In the genomic region with DNA sequence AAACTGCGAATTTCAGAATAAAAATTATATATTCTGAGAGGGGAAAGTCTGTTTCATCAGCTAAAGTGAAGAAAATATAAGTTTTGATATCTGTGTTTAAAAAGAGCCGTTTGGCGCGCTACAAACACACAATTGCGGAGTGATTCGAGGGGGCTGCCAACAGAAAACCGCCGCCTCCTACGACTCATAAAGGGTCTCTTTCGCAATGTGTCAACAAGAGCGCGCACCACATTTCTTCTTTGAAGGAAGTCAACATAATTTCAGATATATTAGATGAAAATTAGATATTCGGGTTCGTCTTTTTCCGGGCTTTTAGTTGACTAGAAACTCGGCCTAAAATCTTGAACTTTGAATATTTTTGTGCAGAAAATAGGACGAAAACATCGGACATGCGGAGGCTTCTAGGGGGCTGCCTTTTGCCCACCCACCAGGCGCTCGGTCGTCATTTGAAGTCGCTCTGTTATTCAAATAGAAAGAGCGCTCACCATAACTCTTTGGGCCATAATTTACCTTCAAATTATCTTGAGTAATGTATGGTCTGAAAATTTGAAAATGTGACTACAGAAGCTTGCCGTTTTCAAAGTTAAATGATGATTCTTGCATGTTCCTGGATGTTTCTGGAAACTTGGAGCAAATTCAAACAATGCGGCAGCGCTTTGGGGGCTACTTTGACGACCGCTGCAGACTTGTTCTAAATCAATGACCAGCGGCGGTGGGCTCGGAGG, we compare ENCODE assay signal across 3 worm cellular contexts.
A peak's percentile ranks its signal among the peaks of the same experiment; 100 is the strongest.
TF ChIP-seq lines count a peak whose summit lies in the region.

No protein-coding gene starts in this region.

TF ChIP-seq in whole organism, L1 larva, 84 proteins besides CTCF, POLR2A, EP300 and RAD21 (continued from another document and continues in another):
- TF ChIP-seq pag-3 (tag; optimal IDR thresholded peaks at IDR 0.05; lab: Kevin White, UChicago; ENCODE audit: borderline replicate concordance, insufficient read depth) (no peak), nhr-12 (tag; optimal IDR thresholded peaks at IDR 0.05; lab: Kevin White, UChicago) (no peak), ceh-88 (GFP tag; IDR thresholded peaks at IDR 0.05; lab: Robert Waterston, UW) (peak; percentile 88), F16B12.6 (tag; optimal IDR thresholded peaks at IDR 0.05; lab: Kevin White, UChicago) (no peak), snpc-4 (tag; optimal IDR thresholded peaks at IDR 0.05; lab: Kevin White, UChicago) (peak; percentile 66), hpl-2 (GFP tag; optimal IDR thresholded peaks at IDR 0.05; lab: Kevin White, UChicago) (peak; percentile 94), rnt-1 (tag; optimal IDR thresholded peaks at IDR 0.05; lab: Kevin White, UChicago) (peak; percentile 89), lin-13 (GFP tag; optimal IDR thresholded peaks at IDR 0.05; lab: Kevin White, UChicago) (peak; percentile 51), jun-1 (tag; optimal IDR thresholded peaks at IDR 0.05; lab: Kevin White, UChicago) (peak; percentile 31), vab-15 (tag; optimal IDR thresholded peaks at IDR 0.05; lab: Kevin White, UChicago) (peak; percentile 2), nhr-71 (tag; optimal IDR thresholded peaks at IDR 0.05; lab: Kevin White, UChicago) (peak; percentile 98), dpl-1 (GFP tag; optimal IDR thresholded peaks at IDR 0.05; lab: Kevin White, UChicago) (peak; percentile 66 to 75 (median 69)), sup-37 (GFP tag; optimal IDR thresholded peaks at IDR 0.05; lab: Kevin White, UChicago) (peak; percentile 88), mdl-1 (tag; optimal IDR thresholded peaks at IDR 0.05; lab: Kevin White, UChicago) (peak in 1 of 2 experiments; percentile 43), zag-1 (tag; optimal IDR thresholded peaks at IDR 0.05; lab: Kevin White, UChicago) (peak; percentile 22), unc-98 (GFP tag; IDR thresholded peaks at IDR 0.05; lab: Robert Waterston, UW) (peak; percentile 66), xbp-1 (tag; optimal IDR thresholded peaks at IDR 0.05; lab: Kevin White, UChicago) (peak; percentile 91), nhr-47 (tag; optimal IDR thresholded peaks at IDR 0.05; lab: Kevin White, UChicago) (peak; percentile 99), efl-3 (GFP tag; optimal IDR thresholded peaks at IDR 0.05; lab: Kevin White, UChicago) (peak; percentile 83), ztf-11 (tag; optimal IDR thresholded peaks at IDR 0.05; lab: Kevin White, UChicago) (peak; percentile 82 to 90), ces-1 (GFP tag; optimal IDR thresholded peaks at IDR 0.05; lab: Kevin White, UChicago) (peak; percentile 38), hlh-17 (GFP tag; optimal IDR thresholded peaks at IDR 0.05; lab: Kevin White, UChicago; ENCODE audit: borderline replicate concordance) (peak; percentile 86), ceh-90 (tag; optimal IDR thresholded peaks at IDR 0.05; lab: Kevin White, UChicago) (no peak), aha-1 (tag; optimal IDR thresholded peaks at IDR 0.05; lab: Kevin White, UChicago) (peak; percentile 35), nhr-77 (tag; optimal IDR thresholded peaks at IDR 0.05; lab: Kevin White, UChicago) (peak; percentile 56), tlp-1 (tag; optimal IDR thresholded peaks at IDR 0.05; lab: Kevin White, UChicago) (no peak), mep-1 (tag; optimal IDR thresholded peaks at IDR 0.05; lab: Kevin White, UChicago) (peak; percentile 75), nhr-20 (tag; optimal IDR thresholded peaks at IDR 0.05; lab: Kevin White, UChicago) (peak; percentile 94), nhr-11 (tag; optimal IDR thresholded peaks at IDR 0.05; lab: Kevin White, UChicago) (peak; percentile 86), unc-130 (tag; optimal IDR thresholded peaks at IDR 0.05; lab: Kevin White, UChicago) (peak; percentile 55), lin-15B (tag; optimal IDR thresholded peaks at IDR 0.05; lab: Kevin White, UChicago) (peak; percentile 10), lsy-2 (tag; optimal IDR thresholded peaks at IDR 0.05; lab: Kevin White, UChicago) (peak; percentile 72 to 78), skn-1 (tag; optimal IDR thresholded peaks at IDR 0.05; lab: Kevin White, UChicago) (peak; percentile 15), nhr-85 (tag; lab: Kevin White, UChicago) (peak; percentile 100), elt-3 (tag; optimal IDR thresholded peaks at IDR 0.05; lab: Kevin White, UChicago) (peak in 4 of 6 experiments; percentile 17 to 94 (median 60)), mab-9 (GFP tag; IDR thresholded peaks at IDR 0.05; lab: Robert Waterston, UW) (peak; percentile 79), alr-1 (tag; optimal IDR thresholded peaks at IDR 0.05; lab: Kevin White, UChicago; ENCODE audit: borderline replicate concordance) (no peak), snu-23 (GFP tag; optimal IDR thresholded peaks at IDR 0.05; lab: Kevin White, UChicago) (peak; percentile 95), efl-1 (optimal IDR thresholded peaks at IDR 0.05; lab: Kevin White, UChicago) (peak; percentile 55 to 65), efl-1 (GFP tag; optimal IDR thresholded peaks at IDR 0.05 in 1 of 2; lab: Kevin White, UChicago) (peak; percentile 21 to 97)

TF ChIP-seq in whole organism, L3 larva, 47 proteins besides CTCF, POLR2A, EP300 and RAD21 (continued from another document):
- TF ChIP-seq ceh-82 (tag; optimal IDR thresholded peaks at IDR 0.05; lab: Kevin White, UChicago) (peak; percentile 74), ceh-28 (tag; optimal IDR thresholded peaks at IDR 0.05; lab: Kevin White, UChicago) (peak; percentile 78), nhr-77 (tag; optimal IDR thresholded peaks at IDR 0.05; lab: Kevin White, UChicago) (peak; percentile 82), egl-27 (tag; optimal IDR thresholded peaks at IDR 0.05; lab: Kevin White, UChicago) (no peak), eor-1 (tag; optimal IDR thresholded peaks at IDR 0.05; lab: Kevin White, UChicago) (peak; percentile 87 to 93), nhr-67 (tag; optimal IDR thresholded peaks at IDR 0.05; lab: Kevin White, UChicago) (peak; percentile 23), elt-2 (tag; optimal IDR thresholded peaks at IDR 0.05; lab: Kevin White, UChicago) (peak; percentile 90), nfya-1 (tag; optimal IDR thresholded peaks at IDR 0.05; lab: Kevin White, UChicago; ENCODE audit: insufficient read depth) (peak; percentile 66), unc-39 (tag; optimal IDR thresholded peaks at IDR 0.05; lab: Kevin White, UChicago) (no peak), lin-15B (tag; optimal IDR thresholded peaks at IDR 0.05; lab: Kevin White, UChicago) (peak; percentile 32), lin-39 (tag; optimal IDR thresholded peaks at IDR 0.05; lab: Kevin White, UChicago) (peak; percentile 72), ceh-16 (tag; optimal IDR thresholded peaks at IDR 0.05; lab: Kevin White, UChicago) (no peak), tbx-2 (tag; optimal IDR thresholded peaks at IDR 0.05; lab: Kevin White, UChicago) (peak; percentile 93), fkh-10 (GFP tag; optimal IDR thresholded peaks at IDR 0.05; lab: Kevin White, UChicago) (peak; percentile 37), ama-1 (optimal IDR thresholded peaks at IDR 0.05; lab: Kevin White, UChicago) (no peak), jun-1 (tag; optimal IDR thresholded peaks at IDR 0.05; lab: Kevin White, UChicago) (peak; percentile 84), unc-62 (GFP tag; optimal IDR thresholded peaks at IDR 0.05; lab: Kevin White, UChicago) (no peak), nhr-237 (tag; optimal IDR thresholded peaks at IDR 0.05; lab: Kevin White, UChicago) (no peak), skn-1 (tag; optimal IDR thresholded peaks at IDR 0.05; lab: Kevin White, UChicago) (no peak), pqm-1 (tag; optimal IDR thresholded peaks at IDR 0.05; lab: Kevin White, UChicago) (peak; percentile 58), mdl-1 (tag; optimal IDR thresholded peaks at IDR 0.05; lab: Kevin White, UChicago) (peak; percentile 8), snpc-4 (tag; optimal IDR thresholded peaks at IDR 0.05; lab: Kevin White, UChicago) (peak; percentile 61), ZK546.5 (tag; optimal IDR thresholded peaks at IDR 0.05; lab: Kevin White, UChicago) (peak; percentile 41), nhr-28 (tag; optimal IDR thresholded peaks at IDR 0.05; lab: Kevin White, UChicago) (no peak), daf-12 (tag; optimal IDR thresholded peaks at IDR 0.05; lab: Kevin White, UChicago) (peak; percentile 59), ceh-9 (tag; optimal IDR thresholded peaks at IDR 0.05; lab: Kevin White, UChicago) (peak; percentile 79), elt-1 (tag; optimal IDR thresholded peaks at IDR 0.05; lab: Kevin White, UChicago) (peak; percentile 74), nhr-12 (tag; optimal IDR thresholded peaks at IDR 0.05; lab: Kevin White, UChicago) (peak; percentile 6), ztf-4 (tag; optimal IDR thresholded peaks at IDR 0.05; lab: Kevin White, UChicago) (peak; percentile 86), fkh-2 (tag; optimal IDR thresholded peaks at IDR 0.05; lab: Kevin White, UChicago) (no peak), ztf-11 (tag; optimal IDR thresholded peaks at IDR 0.05; lab: Kevin White, UChicago) (peak; percentile 10)

TF ChIP-seq in whole organism, young adult, 124 proteins besides CTCF, POLR2A, EP300 and RAD21 (continued from another document and continues in another):
- TF ChIP-seq ceh-40 (GFP tag; IDR thresholded peaks at IDR 0.05; lab: Robert Waterston, UW): no peak
- peak; percentile 58; the same call in 1 of the 2 replicates for TF ChIP-seq ztf-25 (GFP tag; IDR thresholded peaks at IDR 0.05; lab: Robert Waterston, UW)
- TF ChIP-seq F49E8.2 (tag; optimal IDR thresholded peaks at IDR 0.05; lab: Kevin White, UChicago; ENCODE audit: insufficient read depth): no peak
- TF ChIP-seq B0035.1 (tag; optimal IDR thresholded peaks at IDR 0.05; lab: Kevin White, UChicago): peak; percentile 92
- peak; percentile 23 for TF ChIP-seq T07F8.4 (tag; optimal IDR thresholded peaks at IDR 0.05; lab: Kevin White, UChicago)
- peak; percentile 59 for TF ChIP-seq Y95B8A.8 (GFP tag; IDR thresholded peaks at IDR 0.05; lab: Robert Waterston, UW)
- no peak for TF ChIP-seq hlh-26 (GFP tag; conservative IDR thresholded peaks at IDR 0.05; lab: Robert Waterston, UW)
- TF ChIP-seq unc-62 (GFP tag; optimal IDR thresholded peaks at IDR 0.05; lab: Kevin White, UChicago): no peak
- no peak for TF ChIP-seq ccch-3 (GFP tag; optimal IDR thresholded peaks at IDR 0.05; lab: Kevin White, UChicago)
- peak; percentile 75 for TF ChIP-seq lin-54 (GFP tag; optimal IDR thresholded peaks at IDR 0.05; lab: Kevin White, UChicago)
- no peak for TF ChIP-seq ceh-58 (GFP tag; IDR thresholded peaks at IDR 0.05; lab: Robert Waterston, UW)
- peak; percentile 74 for TF ChIP-seq ztf-22 (GFP tag; optimal IDR thresholded peaks at IDR 0.05; lab: Kevin White, UChicago)
- peak; percentile 98 for TF ChIP-seq ztf-3 (GFP tag; optimal IDR thresholded peaks at IDR 0.05; lab: Kevin White, UChicago)
- TF ChIP-seq madf-6 (GFP tag; IDR thresholded peaks at IDR 0.05; lab: Robert Waterston, UW): no peak
- peak; percentile 76 for TF ChIP-seq ZK185.1 (tag; optimal IDR thresholded peaks at IDR 0.05; lab: Kevin White, UChicago; ENCODE audit: poor library complexity, severe bottlenecking)
- TF ChIP-seq gei-17 (GFP tag; optimal IDR thresholded peaks at IDR 0.05; lab: Kevin White, UChicago): peak; percentile 90
- peak; percentile 40 for TF ChIP-seq ceh-27 (GFP tag; optimal IDR thresholded peaks at IDR 0.05; lab: Kevin White, UChicago)
- peak; percentile 92 for TF ChIP-seq sea-2 (GFP tag; IDR thresholded peaks at IDR 0.05; lab: Robert Waterston, UW)
- no peak for TF ChIP-seq ama-1 (optimal IDR thresholded peaks at IDR 0.05; lab: Kevin White, UChicago)
- no peak for TF ChIP-seq ama-1 (GFP tag; optimal IDR thresholded peaks at IDR 0.05; lab: Kevin White, UChicago)
- TF ChIP-seq snpc-3.4 (tag; optimal IDR thresholded peaks at IDR 0.05; lab: Kevin White, UChicago): no peak
- 0 out of 2 replicates have a peak, but pooled peaks have one; percentile 72 for TF ChIP-seq egl-18 (GFP tag; IDR thresholded peaks at IDR 0.05; lab: Robert Waterston, UW)
- TF ChIP-seq ztf-18 (tag; optimal IDR thresholded peaks at IDR 0.05; lab: Kevin White, UChicago): peak; percentile 70
- TF ChIP-seq D2030.7 (GFP tag; IDR thresholded peaks at IDR 0.05; lab: Robert Waterston, UW): no peak
- peak; percentile 97 for TF ChIP-seq chd-7 (tag; optimal IDR thresholded peaks at IDR 0.05; lab: Kevin White, UChicago)
- no peak for TF ChIP-seq nfya-1 (tag; optimal IDR thresholded peaks at IDR 0.05; lab: Kevin White, UChicago; ENCODE audit: borderline replicate concordance, insufficient read depth)
- no peak for TF ChIP-seq attf-6 (GFP tag; IDR thresholded peaks at IDR 0.05; lab: Robert Waterston, UW)
- no peak for TF ChIP-seq fkh-3 (tag; optimal IDR thresholded peaks at IDR 0.05; lab: Kevin White, UChicago)
- peak; percentile 82 for TF ChIP-seq ztf-6 (GFP tag; IDR thresholded peaks at IDR 0.05; lab: Robert Waterston, UW)
- peak; percentile 89 for TF ChIP-seq F22D6.2 (tag; optimal IDR thresholded peaks at IDR 0.05; lab: Kevin White, UChicago)
- TF ChIP-seq zfh-2 (GFP tag; conservative IDR thresholded peaks at IDR 0.05; lab: Robert Waterston, UW): peak; percentile 81
- no peak for TF ChIP-seq mes-4 (tag; optimal IDR thresholded peaks at IDR 0.05; lab: Kevin White, UChicago)
- peak; percentile 97 for TF ChIP-seq nhr-90 (tag; optimal IDR thresholded peaks at IDR 0.05; lab: Kevin White, UChicago)
- no peak for TF ChIP-seq cebp-2 (GFP tag; IDR thresholded peaks at IDR 0.05; lab: Robert Waterston, UW)
- TF ChIP-seq rcor-1 (GFP tag; IDR thresholded peaks at IDR 0.05; lab: Robert Waterston, UW): no peak
- no peak for TF ChIP-seq ets-4 (GFP tag; optimal IDR thresholded peaks at IDR 0.05; lab: Kevin White, UChicago)
- TF ChIP-seq F55B11.4 (tag; optimal IDR thresholded peaks at IDR 0.05; lab: Kevin White, UChicago; ENCODE audit: borderline replicate concordance, insufficient read depth): no peak
- TF ChIP-seq F52B5.7 (tag; optimal IDR thresholded peaks at IDR 0.05; lab: Kevin White, UChicago): peak; percentile 82
- TF ChIP-seq Y53F4B.3 (GFP tag; IDR thresholded peaks at IDR 0.05; lab: Robert Waterston, UW): no peak
- peak; percentile 95 for TF ChIP-seq repo-1 (tag; optimal IDR thresholded peaks at IDR 0.05; lab: Kevin White, UChicago)
- no peak for TF ChIP-seq pha-4 (tag; optimal IDR thresholded peaks at IDR 0.05; lab: Kevin White, UChicago)
- peak; percentile 86 to 87 for TF ChIP-seq let-607 (tag; optimal IDR thresholded peaks at IDR 0.05; lab: Kevin White, UChicago)
- TF ChIP-seq let-526 (GFP tag; IDR thresholded peaks at IDR 0.05; lab: Robert Waterston, UW): peak; percentile 69; the same call in 1 of the 2 replicates
- no peak for TF ChIP-seq hrde-1 (tag; optimal IDR thresholded peaks at IDR 0.05; lab: Kevin White, UChicago; ENCODE audit: borderline replicate concordance)
- TF ChIP-seq madf-8 (GFP tag; conservative IDR thresholded peaks at IDR 0.05; lab: Robert Waterston, UW): no peak
- TF ChIP-seq lsl-1 (GFP tag; optimal IDR thresholded peaks at IDR 0.05; lab: Kevin White, UChicago): peak; percentile 17
- TF ChIP-seq ztf-28 (GFP tag; IDR thresholded peaks at IDR 0.05; lab: Robert Waterston, UW): no peak
- no peak for TF ChIP-seq sdz-38 (tag; optimal IDR thresholded peaks at IDR 0.05; lab: Kevin White, UChicago)
- no peak for TF ChIP-seq aptf-3 (GFP tag; IDR thresholded peaks at IDR 0.05; lab: Robert Waterston, UW)
- TF ChIP-seq K11D2.4 (GFP tag; IDR thresholded peaks at IDR 0.05; lab: Robert Waterston, UW): peak; percentile 95
- TF ChIP-seq pbrm-1 (GFP tag; IDR thresholded peaks at IDR 0.05; lab: Robert Waterston, UW): peak; percentile 95
- TF ChIP-seq B0261.1 (tag; optimal IDR thresholded peaks at IDR 0.05; lab: Kevin White, UChicago): peak; percentile 48
- no peak for TF ChIP-seq F39B2.1 (GFP tag; IDR thresholded peaks at IDR 0.05; lab: Robert Waterston, UW)
- peak; percentile 94 for TF ChIP-seq dox-1 (GFP tag; IDR thresholded peaks at IDR 0.05; lab: Robert Waterston, UW)
- no peak for TF ChIP-seq nfya-2 (GFP tag; IDR thresholded peaks at IDR 0.05; lab: Robert Waterston, UW)
- TF ChIP-seq hmg-1.2 (GFP tag; IDR thresholded peaks at IDR 0.05; lab: Robert Waterston, UW): peak; percentile 79
- no peak for TF ChIP-seq F23B12.7 (tag; optimal IDR thresholded peaks at IDR 0.05; lab: Kevin White, UChicago; ENCODE audit: insufficient read depth)
- TF ChIP-seq hlh-12 (tag; optimal IDR thresholded peaks at IDR 0.05; lab: Kevin White, UChicago): no peak
- peak; percentile 80 for TF ChIP-seq egrh-3 (GFP tag; IDR thresholded peaks at IDR 0.05; lab: Robert Waterston, UW)
- TF ChIP-seq athp-1 (tag; optimal IDR thresholded peaks at IDR 0.05; lab: Kevin White, UChicago): peak; percentile 88
- peak; percentile 99 for TF ChIP-seq K12H6.12 (tag; optimal IDR thresholded peaks at IDR 0.05; lab: Kevin White, UChicago)
